Worm (Caenorhabditis elegans): ENCODE results near the gene ndus-8.

Gene ndus-8

DNA sequence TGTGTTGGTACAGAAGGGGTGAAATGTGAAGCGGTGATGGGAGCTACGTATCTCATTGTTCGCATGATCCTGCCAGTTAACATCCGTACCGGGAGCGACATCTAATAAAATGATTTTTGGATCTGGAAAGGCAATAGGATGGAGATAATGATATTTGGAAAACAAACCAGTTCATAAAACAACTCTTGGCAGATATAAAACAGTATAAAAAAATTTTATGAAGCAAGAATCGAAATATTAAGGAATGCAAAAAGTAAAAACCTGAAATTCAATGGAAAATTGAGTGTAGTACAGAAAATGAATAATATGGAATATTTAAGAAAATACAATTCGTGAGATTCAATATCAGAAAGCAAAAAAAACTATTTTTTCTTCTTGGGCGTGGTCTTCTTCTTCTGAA, 7.4 kb downstream of the ndus-8 start, which contains the start of gene hsp-75:
Gene hsp-75, minus strand, starts transcription at position 101 of the 400 bp plus-strand sequence.
- TF ChIP-seq hpl-2 (GFP tag; optimal IDR thresholded peaks at IDR 0.05) (no peak), nhr-71 (tag; optimal IDR thresholded peaks at IDR 0.05) (no peak), efl-1 (optimal IDR thresholded peaks at IDR 0.05) (no peak), efl-1 (GFP tag; optimal IDR thresholded peaks at IDR 0.05 in 1 of 2) (no peak), mep-1 (tag; optimal IDR thresholded peaks at IDR 0.05) (no peak), alr-1 (tag; optimal IDR thresholded peaks at IDR 0.05; ENCODE audit: borderline replicate concordance) (no peak), lin-15B (tag; optimal IDR thresholded peaks at IDR 0.05) (no peak), isw-1 (GFP tag; IDR thresholded peaks at IDR 0.05) (no peak), hlh-4 (tag; optimal IDR thresholded peaks at IDR 0.05) (no peak), lir-3 (tag; optimal IDR thresholded peaks at IDR 0.05; ENCODE audit: poor library complexity) (no peak), C04F5.9 (tag; optimal IDR thresholded peaks at IDR 0.05) (no peak), irx-1 (tag; optimal IDR thresholded peaks at IDR 0.05) (no peak), lin-13 (GFP tag; optimal IDR thresholded peaks at IDR 0.05) (no peak), ceh-8 (GFP tag; optimal IDR thresholded peaks at IDR 0.05) (no peak), ces-1 (GFP tag; optimal IDR thresholded peaks at IDR 0.05) (no peak), jun-1 (tag; optimal IDR thresholded peaks at IDR 0.05) (no peak), mef-2 (tag; optimal IDR thresholded peaks at IDR 0.05) (no peak), lin-14 (GFP tag; optimal IDR thresholded peaks at IDR 0.05) (no peak), unc-62 (GFP tag; optimal IDR thresholded peaks at IDR 0.05) (no peak), tlp-1 (tag; optimal IDR thresholded peaks at IDR 0.05) (no peak)

DNA sequence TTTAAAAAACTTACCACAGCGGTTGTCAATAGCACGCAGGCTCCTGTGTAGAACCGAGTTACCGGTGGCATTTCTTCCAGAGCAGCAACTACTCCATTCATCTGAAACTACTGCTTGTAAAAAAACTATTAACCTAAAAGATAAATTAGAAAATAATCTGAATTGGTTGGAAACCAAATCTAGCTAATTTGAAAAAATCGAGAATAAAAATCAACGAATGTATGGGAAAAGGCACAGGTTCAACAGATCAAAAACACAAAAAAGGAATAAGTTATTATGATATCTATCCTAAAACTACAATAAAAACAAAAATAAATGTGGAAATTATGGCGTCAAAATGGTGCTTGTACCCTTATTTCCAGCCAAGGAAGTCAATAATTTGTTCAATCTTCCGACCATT, 11.0 kb downstream of the ndus-8 start, which contains the start of gene der-2:
Gene der-2, minus strand, starts transcription at position 101 of the 400 bp plus-strand sequence.
- TF ChIP-seq irx-1 (tag; optimal IDR thresholded peaks at IDR 0.05) (no peak), nhr-28 (tag; optimal IDR thresholded peaks at IDR 0.05) (no peak), mep-1 (tag; optimal IDR thresholded peaks at IDR 0.05) (no peak), egl-27 (tag; optimal IDR thresholded peaks at IDR 0.05) (no peak), ztf-11 (tag; optimal IDR thresholded peaks at IDR 0.05) (no peak), nhr-76 (tag; optimal IDR thresholded peaks at IDR 0.05) (no peak), lin-39 (tag; optimal IDR thresholded peaks at IDR 0.05) (no peak), hlh-4 (tag; optimal IDR thresholded peaks at IDR 0.05) (no peak), nhr-20 (tag; optimal IDR thresholded peaks at IDR 0.05) (no peak), tlp-1 (tag; optimal IDR thresholded peaks at IDR 0.05) (no peak)

DNA sequence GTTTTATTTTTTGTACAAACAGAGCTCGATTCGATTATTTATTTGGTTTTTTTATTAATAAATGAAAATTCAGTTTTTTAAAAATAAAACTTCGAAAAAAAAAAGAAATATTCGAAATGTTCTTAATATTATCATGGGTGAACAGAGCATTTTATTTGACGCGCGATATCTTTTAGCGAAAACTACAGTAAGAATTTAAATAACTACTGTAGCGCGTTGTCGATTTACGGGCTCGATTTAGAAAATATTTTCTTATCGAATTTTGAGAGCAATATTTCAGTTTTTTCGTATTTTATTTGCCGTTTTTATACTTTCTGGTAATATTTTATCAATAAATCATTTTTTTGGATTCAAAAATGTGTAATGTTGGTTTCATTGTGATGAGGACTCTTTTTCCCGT, 12.9 kb downstream of the ndus-8 start:
- TF ChIP-seq nhr-71 (tag; optimal IDR thresholded peaks at IDR 0.05) (peak; percentile 17), irx-1 (tag; optimal IDR thresholded peaks at IDR 0.05) (no peak)

DNA sequence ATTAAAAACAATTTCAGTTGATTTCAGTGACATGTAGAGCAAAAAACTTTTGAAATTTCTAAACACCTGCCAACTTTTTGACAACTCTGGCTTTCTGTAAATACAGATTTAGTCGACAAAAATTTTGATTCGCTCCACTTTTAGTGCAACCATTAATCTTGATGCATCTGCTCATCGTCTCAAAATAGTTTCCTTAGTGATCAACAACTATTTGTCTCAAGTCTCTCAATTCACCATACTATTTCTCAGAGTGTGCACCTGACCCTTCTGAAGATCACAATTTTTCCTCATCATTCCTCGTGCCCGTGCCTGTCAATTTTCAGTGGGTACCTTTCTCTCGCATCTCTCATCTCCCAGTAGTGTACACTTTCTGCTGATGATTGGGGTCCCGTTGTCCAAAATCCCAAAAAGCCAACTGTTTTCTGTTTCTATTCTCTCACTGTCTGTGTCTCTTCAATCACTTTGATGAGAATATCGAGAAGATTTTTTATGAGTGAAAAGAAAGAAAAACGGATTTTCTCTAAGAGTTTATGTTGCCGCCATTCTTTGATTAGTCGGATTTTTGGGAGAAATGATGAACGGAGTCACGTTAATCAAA, 17.0 kb downstream of the ndus-8 start:
- TF ChIP-seq unc-130 (tag; optimal IDR thresholded peaks at IDR 0.05) (peak; percentile 32), nhr-11 (tag; optimal IDR thresholded peaks at IDR 0.05) (peak; percentile 65), mep-1 (tag; optimal IDR thresholded peaks at IDR 0.05) (peak; percentile 63), nhr-77 (tag; optimal IDR thresholded peaks at IDR 0.05) (no peak), swsn-7 (tag; optimal IDR thresholded peaks at IDR 0.05) (peak; percentile 53), jun-1 (tag; optimal IDR thresholded peaks at IDR 0.05) (no peak), sox-4 (tag; optimal IDR thresholded peaks at IDR 0.05) (no peak), efl-3 (GFP tag; optimal IDR thresholded peaks at IDR 0.05) (no peak), lin-14 (GFP tag; optimal IDR thresholded peaks at IDR 0.05) (peak; percentile 90), C04F5.9 (tag; optimal IDR thresholded peaks at IDR 0.05) (no peak), fkh-8 (tag; optimal IDR thresholded peaks at IDR 0.05) (no peak), xbp-1 (tag; optimal IDR thresholded peaks at IDR 0.05) (peak; percentile 34), egl-27 (tag; optimal IDR thresholded peaks at IDR 0.05) (no peak), unc-30 (tag; optimal IDR thresholded peaks at IDR 0.05) (no peak), ets-5 (GFP tag; IDR thresholded peaks at IDR 0.05) (no peak), grh-1 (GFP tag; IDR thresholded peaks at IDR 0.05) (no peak), nhr-12 (tag; optimal IDR thresholded peaks at IDR 0.05) (no peak), sup-37 (GFP tag; optimal IDR thresholded peaks at IDR 0.05) (peak; percentile 46), elt-3 (tag; optimal IDR thresholded peaks at IDR 0.05) (no peak), irx-1 (tag; optimal IDR thresholded peaks at IDR 0.05) (no peak), efl-1 (optimal IDR thresholded peaks at IDR 0.05) (peak; percentile 22 to 52), efl-1 (GFP tag; optimal IDR thresholded peaks at IDR 0.05 in 1 of 2) (peak; percentile 23 to 81), lsy-2 (tag; optimal IDR thresholded peaks at IDR 0.05) (peak; percentile 76 to 80), lin-35 (GFP tag; optimal IDR thresholded peaks at IDR 0.05) (peak in 1 of 2 experiments; percentile 6), mef-2 (tag; optimal IDR thresholded peaks at IDR 0.05) (peak; percentile 54), ztf-4 (tag; optimal IDR thresholded peaks at IDR 0.05) (peak; percentile 71), nhr-84 (tag; optimal IDR thresholded peaks at IDR 0.05) (no peak), ama-1 (optimal IDR thresholded peaks at IDR 0.05) (no peak), elt-2 (tag; optimal IDR thresholded peaks at IDR 0.05) (no peak), lir-3 (tag; optimal IDR thresholded peaks at IDR 0.05; ENCODE audit: poor library complexity) (peak; percentile 31)

All from whole organism, L1 larva.